Fruit fly (Drosophila melanogaster) whole organism, embryonic: ENCODE measurements around the gene CG6959.

Source experiments
- Aef1 ChIP-seq: fragments of 200-800 bp; sonication (Bioruptor generic); IDR thresholded peaks from 3 replicates; pipeline ENCODE4 v1.3.6; 2022; ENCODE audit warnings: missing biosample characterization, missing genetic modification characterization
- BEAF-32 ChIP-seq: fragments of 200-800 bp; sonication (Bioruptor generic); optimal IDR thresholded peaks from 3 replicates; lab custom pipeline; 2017; ENCODE audit warnings: missing biosample characterization, missing genetic modification characterization, mild to moderate bottlenecking, moderate library complexity, missing genetic modification reagents
- CG1024 ChIP-seq: fragments of 200-800 bp; sonication (Bioruptor generic); IDR thresholded peaks from 2 replicates; pipeline ENCODE4 v1.3.6; 2022; ENCODE audit warnings: missing biosample characterization, missing genetic modification characterization
- CG10654 ChIP-seq: fragments of 200-800 bp; sonication (Bioruptor generic); optimal IDR thresholded peaks from 2 replicates; lab custom pipeline; 2016; ENCODE audit warnings: missing biosample characterization, missing genetic modification characterization
- CG10979 ChIP-seq: fragments of 200-800 bp; sonication (Bioruptor generic); optimal IDR thresholded peaks from 2 replicates; lab custom pipeline; 2018; ENCODE audit warnings: missing biosample characterization, mild to moderate bottlenecking, missing genetic modification characterization, moderate library complexity
- CG11398 ChIP-seq: fragments of 200-800 bp; sonication (Bioruptor generic); optimal IDR thresholded peaks from 2 replicates; lab custom pipeline; 2016; ENCODE audit warnings: missing biosample characterization, missing genetic modification characterization
- CG13287 ChIP-seq: fragments of 200-800 bp; sonication (Bioruptor generic); IDR thresholded peaks from 2 replicates; pipeline ENCODE4 v1.3.6; 2022; ENCODE audit warnings: missing biosample characterization, missing genetic modification characterization; ENCODE audit not compliant: partially characterized antibody
- CG13296 ChIP-seq: fragments of 200-800 bp; sonication (Bioruptor generic); optimal IDR thresholded peaks from 3 replicates; lab custom pipeline; 2018; ENCODE audit warnings: missing biosample characterization, mild to moderate bottlenecking, missing genetic modification characterization
- CG13624 ChIP-seq: fragments of 200-800 bp; sonication (Bioruptor generic); optimal IDR thresholded peaks from 2 replicates; lab custom pipeline; 2016; ENCODE audit warnings: missing biosample characterization, missing genetic modification characterization
- CG2199 ChIP-seq: fragments of 200-800 bp; sonication (Bioruptor generic); IDR thresholded peaks from 3 replicates; pipeline ENCODE4 v1.3.6; 2022; ENCODE audit warnings: missing biosample characterization, missing genetic modification characterization
- CG2875 ChIP-seq: fragments of 200-800 bp; sonication (Bioruptor generic); optimal IDR thresholded peaks from 2 replicates; lab custom pipeline; 2017; ENCODE audit warnings: missing biosample characterization, mild to moderate bottlenecking, missing genetic modification characterization, missing genetic modification reagents
- CG2889 ChIP-seq: fragments of 200-800 bp; sonication (Bioruptor generic); IDR thresholded peaks from 3 replicates; pipeline ENCODE4 v1.3.6; 2022; ENCODE audit warnings: missing biosample characterization, missing genetic modification characterization
- CG33213 ChIP-seq: fragments of 200-800 bp; sonication (Bioruptor generic); optimal IDR thresholded peaks from 3 replicates; lab custom pipeline; 2016; ENCODE audit warnings: missing biosample characterization, missing genetic modification characterization
- CG3838 ChIP-seq: fragments of 200-800 bp; sonication (Bioruptor generic); optimal IDR thresholded peaks from 3 replicates; lab custom pipeline; 2016; ENCODE audit warnings: missing biosample characterization, missing genetic modification characterization
- CG6683 ChIP-seq: fragments of 200-800 bp; sonication (Bioruptor generic); optimal IDR thresholded peaks from 2 replicates; lab custom pipeline; 2017; ENCODE audit warnings: missing biosample characterization, mild to moderate bottlenecking, missing genetic modification characterization, missing genetic modification reagents
- CG6765 ChIP-seq: fragments of 200-800 bp; sonication (Bioruptor generic); optimal IDR thresholded peaks from 3 replicates; lab custom pipeline; 2017; ENCODE audit warnings: missing biosample characterization, mild to moderate bottlenecking, missing genetic modification characterization
- CG6791 ChIP-seq: fragments of 200-800 bp; sonication (Bioruptor generic); IDR thresholded peaks from 3 replicates; pipeline ENCODE4 v1.3.6; 2022; ENCODE audit warnings: missing biosample characterization, missing genetic modification characterization; ENCODE audit not compliant: partially characterized antibody
- CG7786 ChIP-seq: fragments of 200-800 bp; sonication (Bioruptor generic); optimal IDR thresholded peaks from 2 replicates; lab custom pipeline; 2016; ENCODE audit warnings: missing biosample characterization, missing genetic modification characterization
- CG7987 ChIP-seq: fragments of 200-800 bp; sonication (Bioruptor generic); optimal IDR thresholded peaks from 2 replicates; lab custom pipeline; 2018; ENCODE audit warnings: missing biosample characterization, mild to moderate bottlenecking, missing genetic modification characterization, moderate library complexity
- CG8281 ChIP-seq: fragments of 200-800 bp; sonication (Bioruptor generic); optimal IDR thresholded peaks from 2 replicates; lab custom pipeline; 2018; ENCODE audit warnings: missing biosample characterization, mild to moderate bottlenecking, missing genetic modification characterization, moderate library complexity
- CG9609 ChIP-seq: fragments of 200-800 bp; sonication (Bioruptor generic); optimal IDR thresholded peaks from 3 replicates; lab custom pipeline; 2016; ENCODE audit warnings: missing biosample characterization, missing genetic modification characterization
- CG9932 ChIP-seq: fragments of 200-800 bp; sonication (Bioruptor generic); IDR thresholded peaks from 2 replicates; pipeline ENCODE4 v1.3.6; 2022; ENCODE audit warnings: missing biosample characterization, missing genetic modification characterization
- Dad ChIP-seq: fragments of 200-800 bp; sonication (Bioruptor generic); optimal IDR thresholded peaks from 3 replicates; lab custom pipeline; 2016; ENCODE audit warnings: missing biosample characterization, missing genetic modification characterization
- Fer3 ChIP-seq: fragments of 200-800 bp; sonication (Bioruptor generic); optimal IDR thresholded peaks from 2 replicates; lab custom pipeline; 2018; ENCODE audit warnings: missing biosample characterization, mild to moderate bottlenecking, missing genetic modification characterization, moderate library complexity
- Hr3 ChIP-seq: fragments of 200-800 bp; sonication (Bioruptor generic); optimal IDR thresholded peaks from 3 replicates; lab custom pipeline; 2016; ENCODE audit warnings: missing biosample characterization, missing genetic modification characterization
- Kr ChIP-seq: fragments of 200-800 bp; sonication (Bioruptor generic); optimal IDR thresholded peaks from 2 replicates; lab custom pipeline; 2017; ENCODE audit warnings: missing biosample characterization, mild to moderate bottlenecking, missing genetic modification characterization
- Poxn ChIP-seq: fragments of 200-800 bp; sonication (Bioruptor generic); IDR thresholded peaks from 2 replicates; pipeline ENCODE4 v1.3.6; 2022; ENCODE audit warnings: missing biosample characterization, missing genetic modification characterization
- Sry-δ ChIP-seq: fragments of 200-800 bp; sonication (Bioruptor generic); optimal IDR thresholded peaks from 2 replicates; lab custom pipeline; 2016; ENCODE audit warnings: missing biosample characterization, missing genetic modification characterization
- TFAM ChIP-seq: fragments of 200-800 bp; sonication (Bioruptor generic); optimal IDR thresholded peaks from 2 replicates; lab custom pipeline; 2017; ENCODE audit warnings: missing biosample characterization, missing genetic modification characterization, inconsistent platforms
- Tbp ChIP-seq: fragments of >200 bp; optimal IDR thresholded peaks from 2 replicates; lab custom pipeline; 2018; ENCODE audit warnings: missing biosample characterization, missing genetic modification characterization
- Xbp1 ChIP-seq: fragments of 200-800 bp; sonication (Bioruptor generic); optimal IDR thresholded peaks from 3 replicates; lab custom pipeline; 2016; ENCODE audit warnings: missing biosample characterization, mild to moderate bottlenecking, missing genetic modification characterization
- chm ChIP-seq: fragments of 200-800 bp; sonication (Bioruptor generic); IDR thresholded peaks from 2 replicates; pipeline ENCODE4 v1.3.6; 2022; ENCODE audit warnings: missing biosample characterization, missing genetic modification characterization
- chn ChIP-seq: fragments of 200-800 bp; sonication (Bioruptor generic); optimal IDR thresholded peaks from 2 replicates; lab custom pipeline; 2016; ENCODE audit warnings: missing biosample characterization, missing genetic modification characterization
- crp ChIP-seq, 2 experiments: fragments of 200-800 bp; sonication (Bioruptor generic); optimal IDR thresholded peaks; 2 replicates in 1 of 2; 3 replicates in 1 of 2; lab custom pipeline; 2017; ENCODE audit warnings: missing biosample characterization in 2 of 2, missing genetic modification characterization in 2 of 2, mild to moderate bottlenecking in 1 of 2, moderate library complexity in 1 of 2
- dpn ChIP-seq, 2 experiments: fragments of 200-800 bp; sonication (Bioruptor generic); optimal IDR thresholded peaks; 3 replicates each; lab custom pipeline; 2016; ENCODE audit warnings: missing biosample characterization in 2 of 2, missing genetic modification characterization in 2 of 2
- h ChIP-seq: fragments of >200 bp; optimal IDR thresholded peaks from 2 replicates; lab custom pipeline; 2017
- hb ChIP-seq: fragments of 200-800 bp; sonication (Bioruptor generic); IDR thresholded peaks from 3 replicates; pipeline ENCODE4 v1.3.6; 2022; ENCODE audit warnings: missing biosample characterization, missing genetic modification characterization; ENCODE audit not compliant: partially characterized antibody
- hkb ChIP-seq, 2 experiments: fragments of 200-800 bp in 1 of 2; fragments of >200 bp in 1 of 2; sonication (Bioruptor generic) in 1 of 2; IDR thresholded peaks in 1 of 2; optimal IDR thresholded peaks in 1 of 2; 2 replicates each; pipeline versions ENCODE4 v1.3.6 to Lab custom; 2017 to 2022; ENCODE audit warnings: missing biosample characterization in 1 of 2, missing genetic modification characterization in 1 of 2
- klu ChIP-seq: fragments of 200-800 bp; sonication (Bioruptor generic); IDR thresholded peaks from 2 replicates; pipeline ENCODE4 v1.3.6; 2022; ENCODE audit warnings: missing biosample characterization, missing genetic modification characterization
- maf-S ChIP-seq: fragments of 200-800 bp; sonication (Bioruptor generic); optimal IDR thresholded peaks from 2 replicates; lab custom pipeline; 2016; ENCODE audit warnings: missing biosample characterization, missing genetic modification characterization
- odd ChIP-seq: fragments of 200-800 bp; sonication (Bioruptor generic); optimal IDR thresholded peaks from 2 replicates; lab custom pipeline; 2017; ENCODE audit warnings: missing biosample characterization, mild to moderate bottlenecking, missing genetic modification characterization
- phol ChIP-seq: fragments of 200-800 bp; sonication (Bioruptor generic); optimal IDR thresholded peaks from 3 replicates; lab custom pipeline; 2018; ENCODE audit warnings: missing biosample characterization, mild to moderate bottlenecking, missing genetic modification characterization, moderate library complexity
- psq ChIP-seq: fragments of 200-800 bp; sonication (Bioruptor generic); optimal IDR thresholded peaks from 2 replicates; lab custom pipeline; 2017; ENCODE audit warnings: missing biosample characterization, missing genetic modification characterization
- repo ChIP-seq: fragments of 200-800 bp; sonication (Bioruptor generic); optimal IDR thresholded peaks from 2 replicates; lab custom pipeline; 2016; ENCODE audit warnings: missing biosample characterization, missing genetic modification characterization
- sqz ChIP-seq: fragments of 200-800 bp; sonication (Bioruptor generic); optimal IDR thresholded peaks from 3 replicates; lab custom pipeline; 2018; ENCODE audit warnings: missing biosample characterization, mild to moderate bottlenecking, missing genetic modification characterization
- stc ChIP-seq: fragments of 200-800 bp; sonication (Bioruptor generic); IDR thresholded peaks from 2 replicates; pipeline ENCODE4 v1.3.6; 2022; ENCODE audit warnings: missing biosample characterization, missing genetic modification characterization
- tx ChIP-seq: fragments of 200-800 bp; sonication (Bioruptor generic); optimal IDR thresholded peaks from 2 replicates; lab custom pipeline; 2016; ENCODE audit warnings: missing biosample characterization, missing genetic modification characterization
- wek ChIP-seq: fragments of 200-800 bp; sonication (Bioruptor generic); optimal IDR thresholded peaks from 3 replicates; lab custom pipeline; 2018; ENCODE audit warnings: missing biosample characterization, mild to moderate bottlenecking, missing genetic modification characterization, moderate library complexity
- z ChIP-seq: fragments of 200-800 bp; sonication (Bioruptor generic); IDR thresholded peaks from 3 replicates; pipeline ENCODE4 v1.3.6; 2022; ENCODE audit warnings: missing biosample characterization, missing genetic modification characterization

CG6959 gene

dm6 chr3R:11818930-11819639 is 50.2 kb downstream of the CG6959 start, which contains the start of the genes COX5A and glo (continued):
- TF ChIP-seq Xbp1 (GFP tag; lab: Kevin White, UChicago) (peak; percentile 87), TFAM (no peak), BEAF-32 (peak; percentile 60), dpn (GFP tag; optimal IDR thresholded peaks at IDR 0.05; lab: Kevin White, UChicago) (peak; percentile 86 to 89), CG2199 (GFP tag; lab: Robert Waterston, UW) (0 out of 3 replicates have a peak, but pooled peaks have one; percentile 57), tx (peak; percentile 57), Fer3 (tag; lab: Kevin White, UChicago) (peak; percentile 70), CG6765 (GFP tag; lab: Kevin White, UChicago) (no peak), odd (GFP tag; lab: Kevin White, UChicago) (peak; percentile 33), CG11398 (peak; percentile 7), chn (GFP tag; lab: Kevin White, UChicago) (peak; percentile 89), Aef1 (GFP tag; lab: Robert Waterston, UW) (peak; percentile 43; the same call in 1 of the 3 replicates), h (lab: Kevin White, UChicago) (no peak), CG13296 (GFP tag; lab: Kevin White, UChicago) (peak; percentile 65), repo (GFP tag; lab: Kevin White, UChicago) (peak; percentile 72), phol (tag; lab: Kevin White, UChicago) (peak; percentile 98), CG6683 (GFP tag; lab: Kevin White, UChicago) (no peak), hb (GFP tag; lab: Robert Waterston, UW) (no peak), chm (GFP tag; lab: Robert Waterston, UW) (peak; percentile 89), CG10654 (GFP tag; lab: Kevin White, UChicago) (peak; percentile 80), CG7786 (GFP tag; lab: Kevin White, UChicago) (peak; percentile 81), wek (GFP tag; lab: Kevin White, UChicago) (peak; percentile 37), sqz (GFP tag; lab: Kevin White, UChicago) (no peak), CG2875 (no peak), CG10979 (peak; percentile 56), psq (peak; percentile 40), CG6791 (GFP tag; lab: Robert Waterston, UW) (no peak), CG33213 (GFP tag; lab: Kevin White, UChicago) (peak; percentile 88), CG7987 (GFP tag; lab: Kevin White, UChicago) (peak; percentile 61), stc (GFP tag; lab: Robert Waterston, UW) (no peak; the same call in none of the 2 replicates), CG2889 (GFP tag; lab: Robert Waterston, UW) (no peak), klu (peak; percentile 67), CG9609 (GFP tag; lab: Kevin White, UChicago) (peak; percentile 85), CG13624 (GFP tag; lab: Kevin White, UChicago) (peak; percentile 87), CG3838 (GFP tag; lab: Kevin White, UChicago) (peak; percentile 27), CG1024 (GFP tag; lab: Robert Waterston, UW) (peak; percentile 68; the same call in 1 of the 2 replicates), CG8281 (no peak), hkb (optimal IDR thresholded peaks at IDR 0.05; lab: Kevin White, UChicago) (peak; percentile 94), hkb (GFP tag; IDR thresholded peaks at IDR 0.05; lab: Robert Waterston, UW) (peak; percentile 76), Sry-δ (peak; percentile 71), Dad (GFP tag; lab: Kevin White, UChicago) (peak; percentile 83), Kr (GFP tag; lab: Kevin White, UChicago) (no peak), Poxn (GFP tag; lab: Robert Waterston, UW) (0 out of 2 replicates have a peak, but pooled peaks have one; percentile 13), maf-S (peak; percentile 83), z (GFP tag; lab: Robert Waterston, UW) (no peak), CG13287 (peak; percentile 40; the same call in 1 of the 2 replicates), crp (GFP tag; optimal IDR thresholded peaks at IDR 0.05; lab: Kevin White, UChicago) (peak in 1 of 2 experiments; percentile 38), Hr3 (GFP tag; lab: Kevin White, UChicago) (peak; percentile 83), Tbp (GFP tag; lab: Kevin White, UChicago) (no peak), CG9932 (GFP tag; lab: Robert Waterston, UW) (peak; percentile 91)
